Worm (Caenorhabditis elegans): ENCODE measurements around the gene C14A6.5.

ce11 chrV:18137679-18138078 is 27.0 kb downstream of the C14A6.5 start:
- TF ChIP-seq fkh-10 (GFP tag; optimal IDR thresholded peaks at IDR 0.05) (no peak), dve-1 (tag; optimal IDR thresholded peaks at IDR 0.05) (no peak), F13H6.1 (tag; optimal IDR thresholded peaks at IDR 0.05) (no peak), elt-4 (tag; optimal IDR thresholded peaks at IDR 0.05) (no peak), Y22D7AL.16 (tag; optimal IDR thresholded peaks at IDR 0.05) (no peak), rnt-1 (tag; optimal IDR thresholded peaks at IDR 0.05) (no peak), lin-11 (tag; optimal IDR thresholded peaks at IDR 0.05) (no peak), K09A11.1 (tag; optimal IDR thresholded peaks at IDR 0.05; ENCODE audit: insufficient read depth) (no peak), nhr-232 (tag; optimal IDR thresholded peaks at IDR 0.05) (no peak), tbx-2 (tag; optimal IDR thresholded peaks at IDR 0.05) (no peak), sdc-2 (tag; optimal IDR thresholded peaks at IDR 0.05) (no peak)
